Worm (Caenorhabditis elegans) whole organism, early embryonic: Measurements from ENCODE around the gene emb-30.

Source experiments
- B0310.2 ChIP-seq: sonication (generic microtip); optimal IDR thresholded peaks from 2 replicates; lab custom pipeline; 2016; ENCODE audit warnings: mild to moderate bottlenecking, missing genetic modification characterization, missing compliant biosample characterization
- F13C5.2 ChIP-seq: sonication (generic microtip); optimal IDR thresholded peaks from 2 replicates; lab custom pipeline; 2017; ENCODE audit warnings: mild to moderate bottlenecking, missing genetic modification characterization, inconsistent platforms, missing compliant biosample characterization
- aly-1 ChIP-seq: sonication (generic microtip); optimal IDR thresholded peaks from 2 replicates; lab custom pipeline; 2016; ENCODE audit warnings: missing genetic modification characterization, missing compliant biosample characterization
- ama-1 ChIP-seq: fragments of 150-350 bp; optimal IDR thresholded peaks from 2 replicates; lab custom pipeline; 2014
- ceh-13 ChIP-seq: fragments of 200-800 bp; sonication (Bioruptor generic); optimal IDR thresholded peaks from 2 replicates; lab custom pipeline; 2018; ENCODE audit warnings: mild to moderate bottlenecking, missing genetic modification characterization, missing compliant biosample characterization
- ceh-36 ChIP-seq: sonication (generic microtip); optimal IDR thresholded peaks from 2 replicates; lab custom pipeline; 2016; ENCODE audit warnings: missing genetic modification characterization, inconsistent platforms, missing compliant biosample characterization
- ets-7 ChIP-seq: sonication (generic microtip); optimal IDR thresholded peaks from 2 replicates; lab custom pipeline; 2016; ENCODE audit warnings: missing genotype, missing genetic modification characterization, missing compliant biosample characterization
- flt-1 ChIP-seq: fragments of 200-800 bp; sonication (Bioruptor generic); IDR thresholded peaks from 2 replicates; pipeline ENCODE4 v1.3.6; 2022; ENCODE audit warnings: missing genetic modification characterization, missing compliant biosample characterization
- hmbx-1 ChIP-seq: sonication (generic microtip); optimal IDR thresholded peaks from 2 replicates; lab custom pipeline; 2016; ENCODE audit warnings: mild to moderate bottlenecking, missing genetic modification characterization, missing compliant biosample characterization
- hmg-4 ChIP-seq: fragments of 200-800 bp; sonication (Bioruptor generic); optimal IDR thresholded peaks from 2 replicates; lab custom pipeline; 2018; ENCODE audit warnings: mild to moderate bottlenecking, missing genetic modification characterization, missing compliant biosample characterization
- hnd-1 ChIP-seq: sonication (generic microtip); optimal IDR thresholded peaks from 2 replicates; lab custom pipeline; 2016; ENCODE audit warnings: missing genetic modification characterization, missing compliant biosample characterization
- pes-1 ChIP-seq: fragments of 200-800 bp; sonication (Bioruptor generic); IDR thresholded peaks from 2 replicates; pipeline ENCODE4 v1.3.6; 2022; ENCODE audit warnings: missing genetic modification reagents, missing genetic modification characterization, missing compliant biosample characterization
- scrt-1 ChIP-seq: fragments of 200-800 bp; sonication (Bioruptor generic); IDR thresholded peaks from 2 replicates; pipeline ENCODE4 v1.3.6; 2022; ENCODE audit warnings: missing genetic modification characterization, missing compliant biosample characterization
- sea-1 ChIP-seq: fragments of 200-800 bp; sonication (Bioruptor generic); conservative IDR thresholded peaks from 2 replicates; pipeline ENCODE4 v1.3.6; 2022; ENCODE audit warnings: missing genetic modification characterization, missing compliant biosample characterization
- tbx-11 ChIP-seq: fragments of 200-800 bp; sonication (Bioruptor generic); IDR thresholded peaks from 2 replicates; pipeline ENCODE4 v1.3.6; 2022; ENCODE audit warnings: missing genetic modification characterization, missing compliant biosample characterization
- tbx-37 ChIP-seq: fragments of 200-800 bp; sonication (Bioruptor generic); conservative IDR thresholded peaks from 2 replicates; pipeline ENCODE4 v1.3.6; 2022; ENCODE audit warnings: missing genetic modification reagents, missing genetic modification characterization, missing compliant biosample characterization
- tra-4 ChIP-seq: sonication (generic microtip); optimal IDR thresholded peaks from 2 replicates; lab custom pipeline; 2017; ENCODE audit warnings: missing genetic modification characterization, missing compliant biosample characterization

The emb-30 gene

ce11 chrIII:9453962-9454361 lies 12.7 kb upstream of the emb-30 start, which contains the start of gene F54C8.7:
TSS of gene F54C8.7 (minus strand) at chrIII:9454062.
- TF ChIP-seq scrt-1 (GFP tag; lab: Robert Waterston, UW) (no peak), tbx-11 (GFP tag; lab: Robert Waterston, UW) (no peak), tra-4 (no peak), ceh-36 (tag; lab: Kevin White, UChicago) (no peak), ceh-13 (no peak), B0310.2 (tag; lab: Kevin White, UChicago) (no peak), F13C5.2 (tag; lab: Kevin White, UChicago) (no peak), ama-1 (lab: Kevin White, UChicago) (no peak), sea-1 (GFP tag; lab: Robert Waterston, UW) (no peak), ets-7 (tag; lab: Kevin White, UChicago) (no peak), hmbx-1 (tag; lab: Kevin White, UChicago) (no peak), pes-1 (GFP tag; lab: Robert Waterston, UW) (no peak), hmg-4 (no peak), tbx-37 (GFP tag; lab: Robert Waterston, UW) (no peak), flt-1 (no peak), aly-1 (tag; lab: Kevin White, UChicago) (no peak)

ce11 chrIII:9450933-9451332 lies 9.7 kb upstream of the emb-30 start:
- TF ChIP-seq hmg-4 (peak; percentile 65), tra-4 (peak; percentile 5), flt-1 (0 out of 2 replicates have a peak, but pooled peaks have one; percentile 36), scrt-1 (GFP tag; lab: Robert Waterston, UW) (0 out of 2 replicates have a peak, but pooled peaks have one; percentile 12), ceh-36 (tag; lab: Kevin White, UChicago) (no peak), ets-7 (tag; lab: Kevin White, UChicago) (no peak)

- TF ChIP-seq hnd-1 (tag; lab: Kevin White, UChicago) (no peak), aly-1 (tag; lab: Kevin White, UChicago) (no peak), ama-1 (lab: Kevin White, UChicago) (no peak), hmg-4 (no peak), ceh-13 (no peak), tra-4 (no peak), F13C5.2 (tag; lab: Kevin White, UChicago) (no peak), B0310.2 (tag; lab: Kevin White, UChicago) (no peak), sea-1 (GFP tag; lab: Robert Waterston, UW) (no peak), hmbx-1 (tag; lab: Kevin White, UChicago) (no peak), scrt-1 (GFP tag; lab: Robert Waterston, UW) (no peak), tbx-37 (GFP tag; lab: Robert Waterston, UW) (no peak), flt-1 (no peak), tbx-11 (GFP tag; lab: Robert Waterston, UW) (no peak), pes-1 (GFP tag; lab: Robert Waterston, UW) (no peak), ets-7 (tag; lab: Kevin White, UChicago) (no peak), ceh-36 (tag; lab: Kevin White, UChicago) (no peak)
These were observed 8.6 kb upstream of the emb-30 start, which contains the start of gene F54C8.6 for ce11 chrIII:9449831-9450230. TSS of gene F54C8.6 (minus strand) at chrIII:9449931.

ce11 chrIII:9449351-9449750 lies 8.1 kb upstream of the emb-30 start:
- 0 out of 2 replicates have a peak, but pooled peaks have one; percentile 13 for TF ChIP-seq pes-1 (GFP tag; lab: Robert Waterston, UW)

ce11 chrIII:9447634-9448033 lies 6.4 kb upstream of the emb-30 start:
- TF ChIP-seq pes-1 (GFP tag; lab: Robert Waterston, UW), result peak; percentile 65

ce11 chrIII:9445699-9446098 lies 4.4 kb upstream of the emb-30 start:
- TF ChIP-seq pes-1 (GFP tag; lab: Robert Waterston, UW), result peak; percentile 52; the same call in 1 of the 2 replicates

- TF ChIP-seq scrt-1 (GFP tag; lab: Robert Waterston, UW) (no peak), ets-7 (tag; lab: Kevin White, UChicago) (no peak), B0310.2 (tag; lab: Kevin White, UChicago) (peak; percentile 23), pes-1 (GFP tag; lab: Robert Waterston, UW) (peak; percentile 27; the same call in 1 of the 2 replicates), sea-1 (GFP tag; lab: Robert Waterston, UW) (0 out of 2 replicates have a peak, but pooled peaks have one; percentile 39), hmg-4 (peak; percentile 46), ama-1 (lab: Kevin White, UChicago) (no peak), aly-1 (tag; lab: Kevin White, UChicago) (no peak), tbx-11 (GFP tag; lab: Robert Waterston, UW) (no peak)
These were observed 2.3 kb upstream of the emb-30 start, which contains the start of gene pir-2 for ce11 chrIII:9443417-9444027. TSS of gene pir-2 (minus strand) at chrIII:9443634.

ce11 chrIII:9442846-9443245 lies 1.6 kb upstream of the emb-30 start:
- no peak for TF ChIP-seq sea-1 (GFP tag; lab: Robert Waterston, UW)
- TF ChIP-seq ceh-36 (tag; lab: Kevin White, UChicago), result no peak
- TF ChIP-seq hnd-1 (tag; lab: Kevin White, UChicago), result no peak
- TF ChIP-seq tbx-11 (GFP tag; lab: Robert Waterston, UW), result no peak
- no peak for TF ChIP-seq pes-1 (GFP tag; lab: Robert Waterston, UW)
- TF ChIP-seq ama-1 (lab: Kevin White, UChicago), result no peak
- TF ChIP-seq hmg-4, result no peak
- TF ChIP-seq hmbx-1 (tag; lab: Kevin White, UChicago), result no peak
- no peak for TF ChIP-seq ceh-13
- TF ChIP-seq tra-4, result no peak
- no peak for TF ChIP-seq ets-7 (tag; lab: Kevin White, UChicago)
- TF ChIP-seq B0310.2 (tag; lab: Kevin White, UChicago), result no peak
- no peak for TF ChIP-seq scrt-1 (GFP tag; lab: Robert Waterston, UW)
- no peak for TF ChIP-seq F13C5.2 (tag; lab: Kevin White, UChicago)
- no peak for TF ChIP-seq flt-1
- no peak for TF ChIP-seq aly-1 (tag; lab: Kevin White, UChicago)
- no peak for TF ChIP-seq tbx-37 (GFP tag; lab: Robert Waterston, UW)
